Worm (Caenorhabditis elegans) whole organism, late embryonic: Measurements from ENCODE around the gene pms-2.

Experiments
- C08G9.2 ChIP-seq: sonication (generic microtip); optimal IDR thresholded peaks from 2 replicates; lab custom pipeline; 2016; ENCODE audit warnings: mild to moderate bottlenecking, missing genetic modification characterization, moderate library complexity, missing compliant biosample characterization
- T23F11.4 ChIP-seq: fragments of 200-800 bp; sonication (Bioruptor generic); optimal IDR thresholded peaks from 2 replicates; lab custom pipeline; 2018; ENCODE audit warnings: mild to moderate bottlenecking, missing genetic modification characterization, missing compliant biosample characterization
- ahr-1 ChIP-seq: sonication (generic microtip); optimal IDR thresholded peaks from 2 replicates; lab custom pipeline; 2016; ENCODE audit warnings: missing genetic modification characterization, missing compliant biosample characterization
- ama-1 ChIP-seq: fragments of 150-350 bp; optimal IDR thresholded peaks from 2 replicates; lab custom pipeline; 2014
- ceh-18 ChIP-seq: sonication (generic microtip); optimal IDR thresholded peaks from 2 replicates; lab custom pipeline; 2016; ENCODE audit warnings: missing genetic modification characterization, missing compliant biosample characterization
- ceh-2 ChIP-seq: sonication (generic microtip); optimal IDR thresholded peaks from 2 replicates; lab custom pipeline; 2016; ENCODE audit warnings: missing genotype, missing genetic modification characterization, missing compliant biosample characterization
- ceh-30 ChIP-seq: fragments of 150-350 bp; optimal IDR thresholded peaks from 2 replicates; lab custom pipeline; 2014; ENCODE audit warnings: missing biosample characterization, missing genetic modification characterization
- ceh-31 ChIP-seq: sonication (generic microtip); optimal IDR thresholded peaks from 2 replicates; lab custom pipeline; 2016; ENCODE audit warnings: missing genetic modification characterization, missing compliant biosample characterization
- ceh-34 ChIP-seq: sonication (generic microtip); optimal IDR thresholded peaks from 2 replicates; lab custom pipeline; 2016; ENCODE audit warnings: mild to moderate bottlenecking, missing genetic modification characterization, missing compliant biosample characterization
- ceh-6 ChIP-seq: fragments of 200-800 bp; sonication (Bioruptor generic); optimal IDR thresholded peaks from 2 replicates; lab custom pipeline; 2018; ENCODE audit warnings: mild to moderate bottlenecking, missing genetic modification characterization, missing compliant biosample characterization
- ceh-9 ChIP-seq: sonication (generic microtip); optimal IDR thresholded peaks from 2 replicates; lab custom pipeline; 2016; ENCODE audit warnings: mild to moderate bottlenecking, missing genetic modification characterization, inconsistent platforms, missing compliant biosample characterization
- che-1 ChIP-seq: sonication (generic microtip); optimal IDR thresholded peaks from 2 replicates; lab custom pipeline; 2016; ENCODE audit warnings: mild to moderate bottlenecking, missing genetic modification characterization, missing compliant biosample characterization
- elt-2 ChIP-seq: sonication (generic microtip); optimal IDR thresholded peaks from 2 replicates; lab custom pipeline; 2016; ENCODE audit warnings: missing genetic modification reagents, missing genetic modification characterization, missing compliant biosample characterization
- elt-4 ChIP-seq: sonication (generic microtip); optimal IDR thresholded peaks from 2 replicates; lab custom pipeline; 2016; ENCODE audit warnings: missing genetic modification characterization, missing compliant biosample characterization
- fax-1 ChIP-seq: sonication (generic microtip); optimal IDR thresholded peaks from 2 replicates; lab custom pipeline; 2016; ENCODE audit warnings: missing genotype, missing genetic modification characterization, missing compliant biosample characterization
- fkh-10 ChIP-seq: fragments of 150-350 bp; optimal IDR thresholded peaks from 2 replicates; lab custom pipeline; 2014; ENCODE audit warnings: missing biosample characterization, missing genetic modification reagents, missing genetic modification characterization
- fkh-6 ChIP-seq: sonication (generic microtip); optimal IDR thresholded peaks from 2 replicates; lab custom pipeline; 2016; ENCODE audit warnings: missing genetic modification characterization, missing compliant biosample characterization
- gmeb-2 ChIP-seq: sonication (generic microtip); optimal IDR thresholded peaks from 2 replicates; lab custom pipeline; 2016; ENCODE audit warnings: missing genetic modification characterization, inconsistent platforms, missing compliant biosample characterization
- hlh-13 ChIP-seq: fragments of 200-800 bp; sonication (Bioruptor generic); optimal IDR thresholded peaks from 2 replicates; lab custom pipeline; 2018; ENCODE audit warnings: mild to moderate bottlenecking, missing genetic modification characterization, missing compliant biosample characterization
- hlh-30 ChIP-seq: sonication (generic microtip); optimal IDR thresholded peaks from 2 replicates; lab custom pipeline; 2017; ENCODE audit warnings: antibody characterized with exemption, missing genetic modification characterization, missing compliant biosample characterization; ENCODE audit not compliant: insufficient read depth
- hlh-6 ChIP-seq: sonication (generic microtip); optimal IDR thresholded peaks from 2 replicates; lab custom pipeline; 2016; ENCODE audit warnings: missing genotype, missing genetic modification characterization, missing compliant biosample characterization
- hlh-8 ChIP-seq: sonication (generic microtip); optimal IDR thresholded peaks from 2 replicates; lab custom pipeline; 2016; ENCODE audit warnings: missing genotype, missing genetic modification characterization, missing compliant biosample characterization
- lin-11 ChIP-seq: fragments of 200-800 bp; sonication (Bioruptor generic); optimal IDR thresholded peaks from 2 replicates; lab custom pipeline; 2018; ENCODE audit warnings: mild to moderate bottlenecking, missing genetic modification characterization, missing compliant biosample characterization
- madf-2 ChIP-seq: sonication (generic microtip); optimal IDR thresholded peaks from 2 replicates; lab custom pipeline; 2017; ENCODE audit warnings: missing genetic modification characterization, missing compliant biosample characterization
- nfya-1 ChIP-seq: sonication (generic microtip); optimal IDR thresholded peaks from 2 replicates; lab custom pipeline; 2017; ENCODE audit warnings: missing genetic modification characterization, mild to moderate bottlenecking, missing compliant biosample characterization, antibody characterized with exemption, moderate library complexity
- nhr-11 ChIP-seq: fragments of 150-350 bp; optimal IDR thresholded peaks from 2 replicates; lab custom pipeline; 2014; ENCODE audit warnings: missing biosample characterization, missing genetic modification characterization
- odd-2 ChIP-seq: sonication (generic microtip); optimal IDR thresholded peaks from 2 replicates; lab custom pipeline; 2017; ENCODE audit warnings: antibody characterized with exemption, mild to moderate bottlenecking, missing genetic modification characterization, missing compliant biosample characterization
- pat-9 ChIP-seq: fragments of 200-800 bp; sonication (Bioruptor generic); optimal IDR thresholded peaks from 2 replicates; lab custom pipeline; 2018; ENCODE audit warnings: mild to moderate bottlenecking, missing genetic modification characterization, moderate library complexity, missing compliant biosample characterization
- pax-1 ChIP-seq: fragments of 150-350 bp; optimal IDR thresholded peaks from 2 replicates; lab custom pipeline; 2014; ENCODE audit warnings: missing biosample characterization, missing genetic modification characterization
- pha-2 ChIP-seq: sonication (generic microtip); optimal IDR thresholded peaks from 2 replicates; lab custom pipeline; 2017; ENCODE audit warnings: mild to moderate bottlenecking, missing genetic modification characterization, missing compliant biosample characterization
- pha-4 ChIP-seq: fragments of 150-350 bp; optimal IDR thresholded peaks from 2 replicates; lab custom pipeline; 2018; ENCODE audit warnings: missing biosample characterization, missing genetic modification reagents, missing genetic modification characterization
- pqm-1 ChIP-seq: sonication (generic microtip); optimal IDR thresholded peaks from 2 replicates; lab custom pipeline; 2016; ENCODE audit warnings: missing genetic modification characterization, missing compliant biosample characterization
- pros-1 ChIP-seq: fragments of 150-350 bp; optimal IDR thresholded peaks from 2 replicates; lab custom pipeline; 2014; ENCODE audit warnings: missing biosample characterization, missing genetic modification reagents, missing genetic modification characterization
- ref-2 ChIP-seq: sonication (generic microtip); optimal IDR thresholded peaks from 2 replicates; lab custom pipeline; 2016; ENCODE audit warnings: missing genetic modification characterization, missing compliant biosample characterization
- rnt-1 ChIP-seq: sonication (generic microtip); optimal IDR thresholded peaks from 2 replicates; lab custom pipeline; 2016; ENCODE audit warnings: missing genetic modification characterization, missing compliant biosample characterization
- sox-4 ChIP-seq: sonication (generic microtip); optimal IDR thresholded peaks from 2 replicates; lab custom pipeline; 2017; ENCODE audit warnings: mild to moderate bottlenecking, missing genetic modification characterization, inconsistent platforms, missing compliant biosample characterization
- syd-9 ChIP-seq: sonication (generic microtip); optimal IDR thresholded peaks from 2 replicates; lab custom pipeline; 2016; ENCODE audit warnings: mild to moderate bottlenecking, missing genetic modification characterization, moderate library complexity, missing compliant biosample characterization
- tbx-7 ChIP-seq: sonication (generic microtip); optimal IDR thresholded peaks from 2 replicates; lab custom pipeline; 2016; ENCODE audit warnings: missing genotype, missing genetic modification characterization, missing compliant biosample characterization
- ttx-3 ChIP-seq: sonication (generic microtip); optimal IDR thresholded peaks from 2 replicates; lab custom pipeline; 2016; ENCODE audit warnings: missing genetic modification reagents, missing genetic modification characterization, missing compliant biosample characterization
- unc-42 ChIP-seq: sonication (generic microtip); optimal IDR thresholded peaks from 2 replicates; lab custom pipeline; 2016; ENCODE audit warnings: missing genotype, missing genetic modification characterization, missing compliant biosample characterization
- unc-86 ChIP-seq: sonication (generic microtip); optimal IDR thresholded peaks from 2 replicates; lab custom pipeline; 2016; ENCODE audit warnings: missing genetic modification characterization, missing compliant biosample characterization
- ztf-16 ChIP-seq: sonication (generic microtip); optimal IDR thresholded peaks from 2 replicates; lab custom pipeline; 2017; ENCODE audit warnings: missing genetic modification characterization, missing compliant biosample characterization

The pms-2 gene

ce11 chrV:11598807-11599206 is 28.4 kb upstream of the pms-2 start, which contains the start of gene srx-84:
Gene srx-84, plus strand, starts transcription at chrV:11599107.
- TF ChIP-seq gmeb-2 (no peak), ceh-34 (tag; lab: Kevin White, UChicago) (no peak), C08G9.2 (tag; lab: Kevin White, UChicago) (no peak), hlh-6 (tag; lab: Kevin White, UChicago) (no peak), hlh-30 (tag; lab: Kevin White, UChicago) (no peak), pqm-1 (tag; lab: Kevin White, UChicago) (no peak), pax-1 (tag; lab: Kevin White, UChicago) (no peak), ttx-3 (no peak), sox-4 (tag; lab: Kevin White, UChicago) (no peak), nfya-1 (tag; lab: Kevin White, UChicago) (no peak), fkh-10 (GFP tag; lab: Kevin White, UChicago) (no peak), ceh-18 (tag; lab: Kevin White, UChicago) (no peak), odd-2 (no peak), ahr-1 (tag; lab: Kevin White, UChicago) (no peak), rnt-1 (no peak)

DNA sequence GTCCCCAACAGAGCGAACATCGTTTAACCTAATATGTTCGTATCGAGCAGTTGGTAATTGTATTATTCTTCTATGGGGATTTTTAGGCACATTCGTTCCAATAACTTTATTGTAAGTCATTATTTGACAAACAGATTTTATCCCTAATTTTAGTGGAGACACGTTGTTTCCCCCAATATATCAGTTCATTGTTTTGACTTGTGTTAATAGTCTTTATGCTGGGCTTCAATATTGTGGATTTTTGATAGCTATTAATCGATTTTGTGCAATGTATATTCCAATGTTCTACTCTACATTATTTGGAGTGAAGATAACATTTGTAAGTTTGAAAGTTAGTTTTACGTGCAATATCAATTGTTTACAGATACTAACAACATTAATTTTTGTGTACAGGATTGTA is 23.5 kb upstream of the pms-2 start:
- TF ChIP-seq che-1 (tag; lab: Kevin White, UChicago): no peak
- TF ChIP-seq ceh-18 (tag; lab: Kevin White, UChicago): no peak
- no peak for TF ChIP-seq fax-1 (tag; lab: Kevin White, UChicago)
- TF ChIP-seq ceh-34 (tag; lab: Kevin White, UChicago): no peak
- TF ChIP-seq madf-2 (tag; lab: Kevin White, UChicago): no peak
- no peak for TF ChIP-seq tbx-7 (tag; lab: Kevin White, UChicago)
- TF ChIP-seq unc-42: no peak
- no peak for TF ChIP-seq fkh-10 (GFP tag; lab: Kevin White, UChicago)
- no peak for TF ChIP-seq pqm-1 (tag; lab: Kevin White, UChicago)
- TF ChIP-seq pha-4 (tag; lab: Kevin White, UChicago): no peak
- no peak for TF ChIP-seq elt-4 (tag; lab: Kevin White, UChicago)
- no peak for TF ChIP-seq ztf-16 (tag; lab: Kevin White, UChicago)
- TF ChIP-seq nhr-11: no peak
- TF ChIP-seq fkh-6: no peak
- no peak for TF ChIP-seq C08G9.2 (tag; lab: Kevin White, UChicago)
- no peak for TF ChIP-seq syd-9 (tag; lab: Kevin White, UChicago)
- no peak for TF ChIP-seq ceh-9
- no peak for TF ChIP-seq ceh-2
- TF ChIP-seq, all 69 proteins: peak for 0

- TF ChIP-seq madf-2 (tag; lab: Kevin White, UChicago) (no peak), elt-4 (tag; lab: Kevin White, UChicago) (no peak), ama-1 (lab: Kevin White, UChicago) (no peak), nhr-11 (no peak), elt-2 (tag; lab: Kevin White, UChicago) (no peak), unc-86 (tag; lab: Kevin White, UChicago) (no peak), hlh-30 (tag; lab: Kevin White, UChicago) (no peak), fax-1 (tag; lab: Kevin White, UChicago) (no peak), lin-11 (tag; lab: Kevin White, UChicago) (no peak), hlh-8 (tag; lab: Kevin White, UChicago) (no peak), T23F11.4 (no peak), ceh-30 (tag; lab: Kevin White, UChicago) (no peak), ceh-6 (GFP tag; lab: Kevin White, UChicago) (no peak), pat-9 (tag; lab: Kevin White, UChicago) (no peak), ztf-16 (tag; lab: Kevin White, UChicago) (no peak), pha-2 (tag; lab: Kevin White, UChicago) (no peak), ref-2 (tag; lab: Kevin White, UChicago) (no peak), hlh-13 (GFP tag; lab: Kevin White, UChicago) (no peak), pros-1 (tag; lab: Kevin White, UChicago) (no peak), ceh-31 (tag; lab: Kevin White, UChicago) (no peak)
- TF ChIP-seq, all 69 proteins: peak for 0
Measured at ce11 chrV:11593427-11593826, 23.0 kb upstream of the pms-2 start, which contains the start of gene srx-80. Gene srx-80, plus strand, starts transcription at chrV:11593727.
